Worm (Caenorhabditis elegans): ENCODE measurements around the gene T24H10.1.

T24H10.1 gene

ce11 chrII:9060332-9060840, 38.8 kb upstream of the T24H10.1 start (continued):
- TF ChIP-seq K11D2.4 (GFP tag; IDR thresholded peaks at IDR 0.05) (peak; percentile 85), fkh-3 (tag; optimal IDR thresholded peaks at IDR 0.05) (no peak), tbp1 (GFP tag; optimal IDR thresholded peaks at IDR 0.05) (peak; percentile 57), aptf-3 (GFP tag; IDR thresholded peaks at IDR 0.05) (no peak), ztf-6 (GFP tag; IDR thresholded peaks at IDR 0.05) (no peak), F57C9.4 (tag; optimal IDR thresholded peaks at IDR 0.05) (no peak), nhr-120 (GFP tag; IDR thresholded peaks at IDR 0.05) (no peak), K12H6.12 (tag; optimal IDR thresholded peaks at IDR 0.05) (peak; percentile 91), him-1 (tag; optimal IDR thresholded peaks at IDR 0.05) (no peak), ets-4 (GFP tag; optimal IDR thresholded peaks at IDR 0.05) (no peak), hmg-20 (GFP tag; IDR thresholded peaks at IDR 0.05) (0 out of 2 replicates have a peak, but pooled peaks have one; percentile 8), hrde-1 (tag; optimal IDR thresholded peaks at IDR 0.05; ENCODE audit: borderline replicate concordance) (no peak), C17E4.6 (GFP tag; IDR thresholded peaks at IDR 0.05) (0 out of 2 replicates have a peak, but pooled peaks have one; percentile 32), die-1 (tag; optimal IDR thresholded peaks at IDR 0.05) (peak; percentile 29), dpff-1 (tag; optimal IDR thresholded peaks at IDR 0.05) (peak; percentile 9), unc-130 (GFP tag; optimal IDR thresholded peaks at IDR 0.05) (no peak), egrh-3 (GFP tag; IDR thresholded peaks at IDR 0.05) (peak; percentile 87), hlh-12 (tag; optimal IDR thresholded peaks at IDR 0.05) (no peak), sptf-2 (GFP tag; optimal IDR thresholded peaks at IDR 0.05) (no peak), ZK185.1 (tag; optimal IDR thresholded peaks at IDR 0.05; ENCODE audit: poor library complexity, severe bottlenecking) (peak; percentile 61), zim-3 (tag; optimal IDR thresholded peaks at IDR 0.05) (no peak), lin-40 (tag; optimal IDR thresholded peaks at IDR 0.05) (peak; percentile 83), D2030.7 (GFP tag; IDR thresholded peaks at IDR 0.05) (no peak), egl-18 (GFP tag; IDR thresholded peaks at IDR 0.05) (no peak), zfh-2 (GFP tag; conservative IDR thresholded peaks at IDR 0.05) (peak; percentile 98), Y53G8AR.9 (GFP tag; conservative IDR thresholded peaks at IDR 0.05) (no peak), ceh-100 (GFP tag; IDR thresholded peaks at IDR 0.05) (0 out of 2 replicates have a peak, but pooled peaks have one; percentile 12), nhr-90 (tag; optimal IDR thresholded peaks at IDR 0.05) (peak; percentile 60), F22D6.2 (tag; optimal IDR thresholded peaks at IDR 0.05) (peak; percentile 14), athp-1 (tag; optimal IDR thresholded peaks at IDR 0.05) (peak; percentile 9), C06A6.2 (GFP tag; conservative IDR thresholded peaks at IDR 0.05) (peak; percentile 57; the same call in 1 of the 2 replicates), F39B2.1 (GFP tag; IDR thresholded peaks at IDR 0.05) (no peak), unc-62 (GFP tag; optimal IDR thresholded peaks at IDR 0.05) (peak; percentile 65), tbx-9 (tag; optimal IDR thresholded peaks at IDR 0.05; ENCODE audit: borderline replicate concordance) (no peak), sea-2 (GFP tag; IDR thresholded peaks at IDR 0.05) (0 out of 2 replicates have a peak, but pooled peaks have one; percentile 53), let-607 (tag; optimal IDR thresholded peaks at IDR 0.05) (peak; percentile 69 to 86), pha-4 (tag; optimal IDR thresholded peaks at IDR 0.05) (no peak), hlh-26 (GFP tag; conservative IDR thresholded peaks at IDR 0.05) (no peak), nfya-2 (GFP tag; IDR thresholded peaks at IDR 0.05) (no peak), lin-26 (GFP tag; IDR thresholded peaks at IDR 0.05) (no peak), bed-2 (GFP tag; IDR thresholded peaks at IDR 0.05) (no peak), mxl-1 (tag; optimal IDR thresholded peaks at IDR 0.05) (no peak), tlf-1 (GFP tag; optimal IDR thresholded peaks at IDR 0.05) (peak; percentile 44), B0035.1 (tag; optimal IDR thresholded peaks at IDR 0.05) (no peak), snpc-1.1 (tag; optimal IDR thresholded peaks at IDR 0.05; ENCODE audit: insufficient read depth) (no peak), Y79H2A.3 (GFP tag; conservative IDR thresholded peaks at IDR 0.05) (no peak), nhr-80 (tag; optimal IDR thresholded peaks at IDR 0.05) (peak; percentile 92), ccch-3 (GFP tag; optimal IDR thresholded peaks at IDR 0.05) (no peak)

All from whole organism, young adult.